Worm (Caenorhabditis elegans) whole organism, L4/young adult: ENCODE data around the gene cya-1.

Experiments
- W03F9.2 ChIP-seq: fragments of 150-350 bp; optimal IDR thresholded peaks from 2 replicates; lab custom pipeline; 2014; ENCODE audit warnings: missing biosample characterization, missing genetic modification characterization
- him-1 ChIP-seq: sonication (generic microtip); optimal IDR thresholded peaks from 2 replicates; lab custom pipeline; 2016; ENCODE audit warnings: missing genotype, missing genetic modification reagents, missing genetic modification characterization, missing compliant biosample characterization

ce11 chrIII:9091392-9092291 lies 17.4 kb downstream of the cya-1 start, which contains the start of gene glp-1:
- TF ChIP-seq W03F9.2 (tag; lab: Kevin White, UChicago) (no peak), him-1 (tag; lab: Kevin White, UChicago) (no peak)
